Worm (Caenorhabditis elegans): ENCODE measurements around the gene unc-26.
A peak's percentile ranks its signal among the peaks of the same experiment; 100 is the strongest.

The unc-26 gene

ce11 chrIV:13238943-13239861, 33.1 kb downstream of the unc-26 start, which contains the start of gene tag-115 (continued):
- TF ChIP-seq hrde-1 (tag; optimal IDR thresholded peaks at IDR 0.05; ENCODE audit: borderline replicate concordance) (peak; percentile 98), somi-1 (GFP tag; optimal IDR thresholded peaks at IDR 0.05) (no peak), tlf-1 (GFP tag; optimal IDR thresholded peaks at IDR 0.05) (peak; percentile 72), egl-18 (GFP tag; IDR thresholded peaks at IDR 0.05) (no peak), Y95B8A.8 (GFP tag; IDR thresholded peaks at IDR 0.05) (peak; percentile 64), tbx-9 (tag; optimal IDR thresholded peaks at IDR 0.05; ENCODE audit: borderline replicate concordance) (no peak), sdz-38 (tag; optimal IDR thresholded peaks at IDR 0.05) (no peak), let-526 (GFP tag; IDR thresholded peaks at IDR 0.05) (no peak), ztf-6 (GFP tag; IDR thresholded peaks at IDR 0.05) (no peak), let-607 (tag; optimal IDR thresholded peaks at IDR 0.05) (peak in 1 of 2 experiments; percentile 69), lin-35 (GFP tag; optimal IDR thresholded peaks at IDR 0.05) (peak in 1 of 3 experiments; percentile 79), him-1 (tag; optimal IDR thresholded peaks at IDR 0.05) (no peak), T26A5.8 (tag; optimal IDR thresholded peaks at IDR 0.05) (no peak), bed-2 (GFP tag; IDR thresholded peaks at IDR 0.05) (no peak), ccch-3 (GFP tag; optimal IDR thresholded peaks at IDR 0.05) (no peak), dpl-1 (GFP tag; optimal IDR thresholded peaks at IDR 0.05) (no peak), athp-1 (tag; optimal IDR thresholded peaks at IDR 0.05) (peak; percentile 18), mxl-1 (tag; optimal IDR thresholded peaks at IDR 0.05) (peak; percentile 41), lin-40 (tag; optimal IDR thresholded peaks at IDR 0.05) (peak; percentile 20), atf-7 (tag; optimal IDR thresholded peaks at IDR 0.05) (peak; percentile 22), aptf-2 (GFP tag; conservative IDR thresholded peaks at IDR 0.05) (no peak), Y53F4B.3 (GFP tag; IDR thresholded peaks at IDR 0.05) (no peak), chd-7 (tag; optimal IDR thresholded peaks at IDR 0.05) (no peak), repo-1 (tag; optimal IDR thresholded peaks at IDR 0.05) (peak; percentile 65), ztf-25 (GFP tag; IDR thresholded peaks at IDR 0.05) (no peak), nfyb-1 (GFP tag; IDR thresholded peaks at IDR 0.05) (peak; percentile 82), cebp-2 (GFP tag; IDR thresholded peaks at IDR 0.05) (peak; percentile 91), hsf-1 (GFP tag; IDR thresholded peaks at IDR 0.05) (peak; percentile 69; the same call in 1 of the 2 replicates), B0336.3 (GFP tag; IDR thresholded peaks at IDR 0.05) (peak; percentile 83), attf-5 (GFP tag; optimal IDR thresholded peaks at IDR 0.05) (peak; percentile 5), hlh-26 (GFP tag; conservative IDR thresholded peaks at IDR 0.05) (no peak), B0261.1 (tag; optimal IDR thresholded peaks at IDR 0.05) (peak; percentile 21), F49E8.2 (tag; optimal IDR thresholded peaks at IDR 0.05; ENCODE audit: insufficient read depth) (peak; percentile 93), ZK185.1 (tag; optimal IDR thresholded peaks at IDR 0.05; ENCODE audit: poor library complexity, severe bottlenecking) (peak; percentile 60), dox-1 (GFP tag; IDR thresholded peaks at IDR 0.05) (peak; percentile 75), snpc-3.4 (tag; optimal IDR thresholded peaks at IDR 0.05) (peak; percentile 66), K11D2.4 (GFP tag; IDR thresholded peaks at IDR 0.05) (no peak), madf-8 (GFP tag; conservative IDR thresholded peaks at IDR 0.05) (no peak; the same call in 1 of the 2 replicates), zim-3 (tag; optimal IDR thresholded peaks at IDR 0.05) (no peak), ekl-4 (GFP tag; IDR thresholded peaks at IDR 0.05) (peak; percentile 70), F57A8.1 (GFP tag; optimal IDR thresholded peaks at IDR 0.05) (no peak), ceh-100 (GFP tag; IDR thresholded peaks at IDR 0.05) (peak; percentile 29; the same call in 1 of the 2 replicates), rcor-1 (GFP tag; IDR thresholded peaks at IDR 0.05) (peak; percentile 50), nhr-80 (tag; optimal IDR thresholded peaks at IDR 0.05) (no peak), lag-1 (GFP tag; IDR thresholded peaks at IDR 0.05) (no peak), lsl-1 (GFP tag; optimal IDR thresholded peaks at IDR 0.05) (peak; percentile 66)
